Worm (Caenorhabditis elegans) whole organism, mixed stage, embryonic: ENCODE measurements around the gene kgb-2.

Experiments used
- blmp-1 ChIP-seq: fragments of 150-350 bp; optimal IDR thresholded peaks from 2 replicates; lab custom pipeline; 2014; ENCODE audit warnings: missing biosample characterization, missing genetic modification characterization
- nhr-237 ChIP-seq: fragments of 150-350 bp; optimal IDR thresholded peaks from 2 replicates; lab custom pipeline; 2014; ENCODE audit warnings: missing biosample characterization, missing genetic modification characterization
- pha-4 ChIP-seq: fragments of 150-350 bp; optimal IDR thresholded peaks from 2 replicates; lab custom pipeline; 2018; ENCODE audit warnings: missing biosample characterization, missing genetic modification reagents, missing genetic modification characterization
- snpc-4 ChIP-seq: fragments of 150-350 bp; optimal IDR thresholded peaks from 2 replicates; lab custom pipeline; 2014; ENCODE audit warnings: missing biosample characterization, missing genetic modification characterization
- unc-39 ChIP-seq: fragments of 150-350 bp; optimal IDR thresholded peaks from 2 replicates; lab custom pipeline; 2014; ENCODE audit warnings: missing biosample characterization, missing genetic modification characterization

DNA sequence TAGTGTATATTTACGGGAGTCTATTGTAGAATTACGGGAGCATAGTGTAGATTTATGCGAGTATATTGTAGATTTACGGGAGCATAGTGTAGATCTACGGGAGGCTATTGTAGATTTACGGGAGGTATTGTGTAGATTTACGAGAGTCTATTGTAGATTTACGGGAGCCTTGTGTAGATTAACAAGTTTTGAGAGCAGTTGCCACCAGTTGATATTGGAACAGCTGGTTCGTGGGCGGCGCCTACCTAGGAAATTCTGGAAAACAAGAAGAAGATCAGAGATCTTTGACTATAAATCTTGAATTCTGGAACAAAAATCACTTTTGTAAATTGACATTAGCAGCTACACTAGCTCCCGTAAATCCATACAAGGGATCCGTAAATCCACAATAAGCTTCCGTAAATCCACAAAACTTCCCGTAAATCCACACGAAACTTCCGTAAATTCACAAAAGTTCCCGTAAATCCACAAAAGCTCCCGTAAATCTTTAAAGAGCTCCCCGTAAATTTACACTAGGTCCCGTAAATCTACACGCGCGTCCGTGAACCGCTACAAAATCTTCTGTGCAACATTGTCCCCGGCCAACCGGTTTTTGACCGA, 46.3 kb downstream of the kgb-2 start:
- TF ChIP-seq snpc-4 (no peak), unc-39 (tag; lab: Kevin White, UChicago) (no peak), blmp-1 (tag; lab: Kevin White, UChicago) (no peak), pha-4 (tag; lab: Kevin White, UChicago) (no peak), nhr-237 (no peak)
